Worm (Caenorhabditis elegans) whole organism, early embryonic: ENCODE results near the gene F52D2.6.

Source experiments
- aly-1 ChIP-seq: sonication (generic microtip); optimal IDR thresholded peaks from 2 replicates; lab custom pipeline; 2016; ENCODE audit warnings: missing genetic modification characterization, missing compliant biosample characterization
- ama-1 ChIP-seq: fragments of 150-350 bp; optimal IDR thresholded peaks from 2 replicates; lab custom pipeline; 2014
- ceh-36 ChIP-seq: sonication (generic microtip); optimal IDR thresholded peaks from 2 replicates; lab custom pipeline; 2016; ENCODE audit warnings: missing genetic modification characterization, inconsistent platforms, missing compliant biosample characterization
- flt-1 ChIP-seq: fragments of 200-800 bp; sonication (Bioruptor generic); IDR thresholded peaks from 2 replicates; pipeline ENCODE4 v1.3.6; 2022; ENCODE audit warnings: missing genetic modification characterization, missing compliant biosample characterization
- hmg-4 ChIP-seq: fragments of 200-800 bp; sonication (Bioruptor generic); optimal IDR thresholded peaks from 2 replicates; lab custom pipeline; 2018; ENCODE audit warnings: mild to moderate bottlenecking, missing genetic modification characterization, missing compliant biosample characterization
- hnd-1 ChIP-seq: sonication (generic microtip); optimal IDR thresholded peaks from 2 replicates; lab custom pipeline; 2016; ENCODE audit warnings: missing genetic modification characterization, missing compliant biosample characterization
- pes-1 ChIP-seq: fragments of 200-800 bp; sonication (Bioruptor generic); IDR thresholded peaks from 2 replicates; pipeline ENCODE4 v1.3.6; 2022; ENCODE audit warnings: missing genetic modification reagents, missing genetic modification characterization, missing compliant biosample characterization
- tbx-37 ChIP-seq: fragments of 200-800 bp; sonication (Bioruptor generic); conservative IDR thresholded peaks from 2 replicates; pipeline ENCODE4 v1.3.6; 2022; ENCODE audit warnings: missing genetic modification reagents, missing genetic modification characterization, missing compliant biosample characterization

- no peak for TF ChIP-seq tbx-37
- no peak for TF ChIP-seq ama-1 (lab: Kevin White, UChicago)
- no peak for TF ChIP-seq flt-1 (GFP tag; lab: Robert Waterston, UW)
- TF ChIP-seq aly-1 (tag; lab: Kevin White, UChicago), result no peak
- TF ChIP-seq pes-1 (GFP tag; lab: Robert Waterston, UW), result no peak
- no peak for TF ChIP-seq hmg-4 (GFP tag; lab: Kevin White, UChicago)
- no peak for TF ChIP-seq ceh-36 (tag; lab: Kevin White, UChicago)
- no peak for TF ChIP-seq hnd-1 (tag; lab: Kevin White, UChicago)
These were observed 16.7 kb upstream of the F52D2.6 start for ce11 chrX:1959063-1959462.
